Fruit fly (Drosophila melanogaster) whole organism, wandering third instar larva: Measurements from ENCODE around the gene CG9806.

Experiments used
- Abd-B ChIP-seq: fragments of >200 bp; optimal IDR thresholded peaks from 2 replicates; lab custom pipeline; 2017; ENCODE audit warnings: missing biosample characterization, missing genetic modification characterization
- CG9705 ChIP-seq: fragments of 200-800 bp; sonication (Bioruptor generic); optimal IDR thresholded peaks from 2 replicates; lab custom pipeline; 2018; ENCODE audit warnings: missing biosample characterization, mild to moderate bottlenecking, missing genetic modification characterization
- CrebA ChIP-seq: fragments of 200-800 bp; sonication (Bioruptor generic); optimal IDR thresholded peaks from 2 replicates; lab custom pipeline; 2016; ENCODE audit warnings: missing biosample characterization, mild to moderate bottlenecking, missing genetic modification characterization, borderline replicate concordance
- Dfd ChIP-seq: fragments of >200 bp; optimal IDR thresholded peaks from 2 replicates; lab custom pipeline; 2017; ENCODE audit warnings: missing biosample characterization, missing genetic modification characterization
- Dif ChIP-seq: fragments of 200-275, 200-300 bp; sonication (Bioruptor generic); optimal IDR thresholded peaks from 2 replicates; lab custom pipeline; 2018; ENCODE audit warnings: missing biosample characterization, missing genetic modification characterization; ENCODE audit not compliant: partially characterized antibody
- GATAd ChIP-seq: sonication (Bioruptor generic); optimal IDR thresholded peaks from 2 replicates; lab custom pipeline; 2016; ENCODE audit warnings: missing biosample characterization, missing genetic modification characterization
- HLH106 ChIP-seq: fragments of 200-800 bp; optimal IDR thresholded peaks from 3 replicates; lab custom pipeline; 2019; ENCODE audit warnings: missing biosample characterization, mild to moderate bottlenecking, missing genetic modification characterization, moderate library complexity
- Hnf4 ChIP-seq: fragments of 200-800 bp; sonication (Bioruptor generic); optimal IDR thresholded peaks from 2 replicates; lab custom pipeline; 2016; ENCODE audit warnings: missing biosample characterization, mild to moderate bottlenecking, missing genetic modification characterization
- Hr78 ChIP-seq: fragments of >200 bp; optimal IDR thresholded peaks from 2 replicates; lab custom pipeline; 2017; ENCODE audit warnings: missing biosample characterization, missing genetic modification characterization
- Hr83 ChIP-seq: fragments of 200-300 bp; sonication (Bioruptor generic); optimal IDR thresholded peaks from 2 replicates; lab custom pipeline; 2016; ENCODE audit warnings: missing biosample characterization, mild to moderate bottlenecking, missing genetic modification characterization, moderate library complexity; ENCODE audit not compliant: poor library complexity, severe bottlenecking
- Mio ChIP-seq: sonication (Bioruptor generic); optimal IDR thresholded peaks from 2 replicates; lab custom pipeline; 2016; ENCODE audit warnings: missing biosample characterization, missing genetic modification characterization
- N ChIP-seq: fragments of >200 bp; optimal IDR thresholded peaks from 2 replicates; lab custom pipeline; 2018; ENCODE audit warnings: missing biosample characterization, missing external identifiers, missing genetic modification characterization
- OdsH ChIP-seq: fragments of 200-800 bp; sonication (Bioruptor generic); optimal IDR thresholded peaks from 2 replicates; lab custom pipeline; 2016; ENCODE audit warnings: missing biosample characterization, mild to moderate bottlenecking, missing genetic modification characterization
- Rel ChIP-seq, 2 experiments: fragments of 200-800 bp; sonication (Bioruptor generic) in 1 of 2; optimal IDR thresholded peaks; 2 replicates in 1 of 2; 3 replicates in 1 of 2; lab custom pipeline; 2016 to 2019; ENCODE audit warnings: mild to moderate bottlenecking in 2 of 2, missing biosample characterization in 2 of 2, missing genetic modification characterization in 2 of 2, moderate library complexity in 1 of 2
- Sp1 ChIP-seq: fragments of 200-800 bp; sonication (Bioruptor generic); optimal IDR thresholded peaks from 3 replicates; lab custom pipeline; 2019; ENCODE audit warnings: missing biosample characterization, mild to moderate bottlenecking, missing genetic modification characterization, moderate library complexity
- Vsx2 ChIP-seq: fragments of 200-300, 225-300 bp; sonication (Bioruptor generic); optimal IDR thresholded peaks from 2 replicates; lab custom pipeline; 2018; ENCODE audit warnings: missing biosample characterization, missing genetic modification characterization; ENCODE audit not compliant: partially characterized antibody
- brk ChIP-seq: fragments of 200-800 bp; sonication (Bioruptor generic); optimal IDR thresholded peaks from 2 replicates; lab custom pipeline; 2016; ENCODE audit warnings: missing biosample characterization, mild to moderate bottlenecking, missing genetic modification characterization
- dl ChIP-seq, 2 experiments: fragments of 175-275, 200-275 bp in 1 of 2; fragments of 200-275 bp in 1 of 2; sonication (Bioruptor generic); optimal IDR thresholded peaks; lab custom pipeline; 2018; ENCODE audit warnings: mild to moderate bottlenecking in 2 of 2, missing biosample characterization in 2 of 2, missing genetic modification characterization in 2 of 2, moderate library complexity in 2 of 2; ENCODE audit not compliant: partially characterized antibody in 2 of 2, insufficient read depth in 1 of 2
- dmrt93B ChIP-seq: fragments of 200-800 bp; sonication (Bioruptor generic); optimal IDR thresholded peaks from 2 replicates; lab custom pipeline; 2018; ENCODE audit warnings: missing biosample characterization, mild to moderate bottlenecking, missing genetic modification characterization
- dsf ChIP-seq: sonication (Bioruptor generic); optimal IDR thresholded peaks from 2 replicates; lab custom pipeline; 2016; ENCODE audit warnings: missing biosample characterization, missing genetic modification characterization, borderline replicate concordance
- ey ChIP-seq: fragments of 200-800 bp; sonication (Bioruptor generic); optimal IDR thresholded peaks from 2 replicates; lab custom pipeline; 2016; ENCODE audit warnings: missing biosample characterization, missing genetic modification characterization
- foxo ChIP-seq, 2 experiments: fragments of 200-800 bp; sonication (Bioruptor generic); optimal IDR thresholded peaks; 2 replicates in 1 of 2; 3 replicates in 1 of 2; lab custom pipeline; 2016 to 2017; ENCODE audit warnings: missing biosample characterization in 2 of 2, missing genetic modification characterization in 2 of 2
- fru ChIP-seq: fragments of 200-800 bp; sonication (Bioruptor generic); optimal IDR thresholded peaks from 3 replicates; lab custom pipeline; 2016; ENCODE audit warnings: missing biosample characterization, mild to moderate bottlenecking, missing genetic modification characterization
- h ChIP-seq: fragments of 200-800 bp; sonication (Bioruptor generic); optimal IDR thresholded peaks from 3 replicates; lab custom pipeline; 2016; ENCODE audit warnings: missing biosample characterization, mild to moderate bottlenecking, missing genetic modification characterization
- jim ChIP-seq: fragments of 175-275, 200-325 bp; sonication (Bioruptor generic); optimal IDR thresholded peaks from 2 replicates; lab custom pipeline; 2016; ENCODE audit warnings: missing biosample characterization, mild to moderate bottlenecking, missing genetic modification characterization
- lola ChIP-seq: fragments of >200 bp; optimal IDR thresholded peaks from 2 replicates; lab custom pipeline; 2017; ENCODE audit warnings: missing biosample characterization, missing genetic modification characterization
- pan ChIP-seq: fragments of >200 bp; optimal IDR thresholded peaks from 2 replicates; lab custom pipeline; 2017
- psq ChIP-seq: fragments of 200-800 bp; sonication (Bioruptor generic); optimal IDR thresholded peaks from 3 replicates; lab custom pipeline; 2017; ENCODE audit warnings: missing biosample characterization, mild to moderate bottlenecking, missing genetic modification characterization, moderate library complexity
- rgr ChIP-seq: fragments of 200-800 bp; sonication (Bioruptor generic); optimal IDR thresholded peaks from 3 replicates; lab custom pipeline; 2016; ENCODE audit warnings: missing biosample characterization, mild to moderate bottlenecking, missing genetic modification characterization
- sage ChIP-seq: fragments of 200-800 bp; sonication (Bioruptor generic); optimal IDR thresholded peaks from 2 replicates; lab custom pipeline; 2016; ENCODE audit warnings: missing biosample characterization, mild to moderate bottlenecking, missing genetic modification characterization
- sv ChIP-seq: fragments of 200-800 bp; sonication (Bioruptor generic); optimal IDR thresholded peaks from 3 replicates; lab custom pipeline; 2016; ENCODE audit warnings: missing biosample characterization, missing genetic modification characterization
- tai ChIP-seq: sonication (Bioruptor generic); optimal IDR thresholded peaks from 2 replicates; lab custom pipeline; 2016; ENCODE audit warnings: missing biosample characterization, missing genetic modification characterization
- woc ChIP-seq: sonication (Bioruptor generic); optimal IDR thresholded peaks from 2 replicates; lab custom pipeline; 2016; ENCODE audit warnings: missing biosample characterization, mild to moderate bottlenecking, missing genetic modification characterization

The CG9806 gene

dm6 chrX:10607629-10608028 is 19.3 kb downstream of the CG9806 start:
- TF ChIP-seq Rel (GFP tag; optimal IDR thresholded peaks at IDR 0.05; lab: Kevin White, UChicago) (no peak), Rel (tag; optimal IDR thresholded peaks at IDR 0.05; lab: Kevin White, UChicago) (no peak), brk (GFP tag; lab: Kevin White, UChicago) (no peak), Dfd (peak; percentile 93), Hr83 (GFP tag; lab: Kevin White, UChicago) (no peak)
- TF ChIP-seq, all 38 proteins: peak for 1

- TF ChIP-seq Dfd, result peak; percentile 95
- no peak for TF ChIP-seq fru (GFP tag; lab: Kevin White, UChicago)
- TF ChIP-seq pan, result peak; percentile 24
- TF ChIP-seq Hr78 (GFP tag; lab: Kevin White, UChicago), result no peak
These were observed 19.9 kb downstream of the CG9806 start for dm6 chrX:10606889-10607478.

dm6 chrX:10602057-10602764 is 24.7 kb downstream of the CG9806 start, which contains the start of gene CG1628:
CG1628 (minus strand) TSS chrX:10602714.
- TF ChIP-seq dmrt93B (GFP tag; lab: Kevin White, UChicago) (peak; percentile 0), ey (GFP tag; lab: Kevin White, UChicago) (no peak)

- TF ChIP-seq sv (GFP tag; lab: Kevin White, UChicago) (no peak), HLH106 (tag; lab: Kevin White, UChicago) (peak; percentile 43), N (GFP tag; lab: Kevin White, UChicago) (no peak), brk (GFP tag; lab: Kevin White, UChicago) (no peak), foxo (GFP tag; optimal IDR thresholded peaks at IDR 0.05; lab: Kevin White, UChicago) (peak in 1 of 2 experiments; percentile 32), rgr (peak; percentile 44), Vsx2 (GFP tag; lab: Kevin White, UChicago) (no peak), psq (GFP tag; lab: Kevin White, UChicago) (peak; percentile 28), dl (GFP tag; optimal IDR thresholded peaks at IDR 0.05; lab: Kevin White, UChicago; ENCODE audit: insufficient read depth in 1 of 2, partially characterized antibody in 2 of 2) (no peak), fru (GFP tag; lab: Kevin White, UChicago) (no peak), GATAd (GFP tag; lab: Kevin White, UChicago) (no peak)
These were observed 25.4 kb downstream of the CG9806 start for dm6 chrX:10601479-10601921.

dm6 chrX:10600254-10600916 is 26.5 kb downstream of the CG9806 start:
- TF ChIP-seq sv (GFP tag; lab: Kevin White, UChicago), result peak; percentile 11
- no peak for TF ChIP-seq lola (GFP tag; lab: Kevin White, UChicago)
- peak; percentile 31 for TF ChIP-seq ey (GFP tag; lab: Kevin White, UChicago)
- TF ChIP-seq, all 38 proteins: peak for 2

dm6 chrX:10599318-10599717 is 27.6 kb downstream of the CG9806 start:
- no peak for TF ChIP-seq dsf (GFP tag; lab: Kevin White, UChicago)
- no peak for TF ChIP-seq CrebA
- TF ChIP-seq tai (GFP tag; lab: Kevin White, UChicago), result no peak
- TF ChIP-seq Abd-B (GFP tag; lab: Kevin White, UChicago), result no peak
- TF ChIP-seq Rel (GFP tag; optimal IDR thresholded peaks at IDR 0.05; lab: Kevin White, UChicago), result no peak
- no peak for TF ChIP-seq Rel (tag; optimal IDR thresholded peaks at IDR 0.05; lab: Kevin White, UChicago)

- TF ChIP-seq h (GFP tag; lab: Kevin White, UChicago) (no peak), woc (GFP tag; lab: Kevin White, UChicago) (no peak), jim (no peak), Mio (GFP tag; lab: Kevin White, UChicago) (no peak), tai (GFP tag; lab: Kevin White, UChicago) (no peak), N (GFP tag; lab: Kevin White, UChicago) (no peak), Hnf4 (GFP tag; lab: Kevin White, UChicago) (no peak), pan (no peak), Hr83 (GFP tag; lab: Kevin White, UChicago) (no peak), foxo (GFP tag; optimal IDR thresholded peaks at IDR 0.05; lab: Kevin White, UChicago) (no peak), sage (GFP tag; lab: Kevin White, UChicago) (no peak), Sp1 (GFP tag; lab: Kevin White, UChicago) (no peak), dsf (GFP tag; lab: Kevin White, UChicago) (no peak), CG9705 (GFP tag; lab: Kevin White, UChicago) (no peak), Dif (GFP tag; lab: Kevin White, UChicago) (no peak), OdsH (no peak), GATAd (GFP tag; lab: Kevin White, UChicago) (no peak)
These were observed 31.1 kb downstream of the CG9806 start, which contains the start of the genes Hmr and CG2124 for dm6 chrX:10595813-10596212. Hmr (minus strand) TSS chrX:10595855. CG2124 (plus strand) TSS chrX:10596122.
